Fruit fly (Drosophila melanogaster) whole organism, embryonic: ENCODE measurements around the gene E23.

Source experiments
- Aef1 ChIP-seq: fragments of 200-800 bp; sonication (Bioruptor generic); IDR thresholded peaks from 3 replicates; pipeline ENCODE4 v1.3.6; 2022; ENCODE audit warnings: missing biosample characterization, missing genetic modification characterization
- B-H1 ChIP-seq: fragments of 200-800 bp; sonication (Bioruptor generic); IDR thresholded peaks from 3 replicates; pipeline ENCODE4 v1.3.6; 2022; ENCODE audit warnings: missing biosample characterization, missing genetic modification characterization
- BEAF-32 ChIP-seq: fragments of 200-800 bp; sonication (Bioruptor generic); optimal IDR thresholded peaks from 3 replicates; lab custom pipeline; 2017; ENCODE audit warnings: missing biosample characterization, missing genetic modification characterization, mild to moderate bottlenecking, moderate library complexity, missing genetic modification reagents
- CG10366 ChIP-seq: fragments of 200-800 bp; sonication (Bioruptor generic); IDR thresholded peaks from 2 replicates; pipeline ENCODE4 v1.3.6; 2022; ENCODE audit warnings: missing biosample characterization, missing genetic modification characterization
- CG12155 ChIP-seq: fragments of 200-800 bp; sonication (Bioruptor generic); optimal IDR thresholded peaks from 3 replicates; lab custom pipeline; 2016; ENCODE audit warnings: missing biosample characterization, missing genetic modification characterization
- CG13296 ChIP-seq: fragments of 200-800 bp; sonication (Bioruptor generic); optimal IDR thresholded peaks from 3 replicates; lab custom pipeline; 2018; ENCODE audit warnings: missing biosample characterization, mild to moderate bottlenecking, missing genetic modification characterization
- CG14050 ChIP-seq: fragments of 200-800 bp; sonication (Bioruptor generic); IDR thresholded peaks from 3 replicates; pipeline ENCODE4 v1.3.6; 2022; ENCODE audit warnings: missing biosample characterization, missing genetic modification characterization
- CG1603 ChIP-seq: fragments of 200-800 bp; sonication (Bioruptor generic); optimal IDR thresholded peaks from 2 replicates; lab custom pipeline; 2019; ENCODE audit warnings: missing biosample characterization, mild to moderate bottlenecking, missing genetic modification characterization, moderate library complexity
- CG16815 ChIP-seq: fragments of 200-800 bp; sonication (Bioruptor generic); optimal IDR thresholded peaks from 3 replicates; lab custom pipeline; 2017; ENCODE audit warnings: missing biosample characterization, mild to moderate bottlenecking, missing genetic modification characterization
- CG3281 ChIP-seq: fragments of 200-800 bp; sonication (Bioruptor generic); optimal IDR thresholded peaks from 3 replicates; lab custom pipeline; 2017; ENCODE audit warnings: missing biosample characterization, mild to moderate bottlenecking, missing genetic modification characterization
- CG4328 ChIP-seq: fragments of 200-800 bp; sonication (Bioruptor generic); optimal IDR thresholded peaks from 3 replicates; lab custom pipeline; 2017; ENCODE audit warnings: missing biosample characterization, missing genetic modification reagents, missing genetic modification characterization
- CG43689 ChIP-seq: fragments of 200-800 bp; sonication (Bioruptor generic); IDR thresholded peaks from 2 replicates; pipeline ENCODE4 v1.3.6; 2022; ENCODE audit warnings: missing biosample characterization, missing genetic modification characterization
- CG5245 ChIP-seq: fragments of 200-800 bp; sonication (Bioruptor generic); optimal IDR thresholded peaks from 3 replicates; lab custom pipeline; 2016; ENCODE audit warnings: missing biosample characterization, missing genetic modification characterization
- CG6272 ChIP-seq: fragments of 200-800 bp; sonication (Bioruptor generic); IDR thresholded peaks from 2 replicates; pipeline ENCODE4 v1.3.6; 2022; ENCODE audit warnings: missing biosample characterization, missing genetic modification characterization
- CHES-1-like ChIP-seq: fragments of 200-800 bp; sonication (Bioruptor generic); optimal IDR thresholded peaks from 2 replicates; lab custom pipeline; 2016; ENCODE audit warnings: missing biosample characterization, missing genetic modification characterization
- CoRest ChIP-seq: fragments of 200-800 bp; sonication (Bioruptor generic); optimal IDR thresholded peaks from 3 replicates; lab custom pipeline; 2018; ENCODE audit warnings: missing biosample characterization, mild to moderate bottlenecking, missing genetic modification characterization, moderate library complexity
- Dbx ChIP-seq: fragments of 200-800 bp; sonication (Bioruptor generic); IDR thresholded peaks from 3 replicates; pipeline ENCODE4 v1.3.6; 2022; ENCODE audit warnings: missing biosample characterization, missing genetic modification characterization
- Dfd ChIP-seq, 2 experiments: fragments of >200 bp; optimal IDR thresholded peaks; 2 replicates each; lab custom pipeline; 2017; ENCODE audit warnings: missing biosample characterization in 2 of 2, missing genetic modification characterization in 2 of 2
- Ets97D ChIP-seq: fragments of 200-800 bp; sonication (Bioruptor generic); optimal IDR thresholded peaks from 3 replicates; lab custom pipeline; 2016; ENCODE audit warnings: missing biosample characterization, missing genetic modification characterization
- Fer1 ChIP-seq: fragments of 200-800 bp; sonication (Bioruptor generic); optimal IDR thresholded peaks from 2 replicates; lab custom pipeline; 2017; ENCODE audit warnings: missing biosample characterization, mild to moderate bottlenecking, missing genetic modification characterization
- Fer3 ChIP-seq: fragments of 200-800 bp; sonication (Bioruptor generic); optimal IDR thresholded peaks from 2 replicates; lab custom pipeline; 2018; ENCODE audit warnings: missing biosample characterization, mild to moderate bottlenecking, missing genetic modification characterization, moderate library complexity
- H15 ChIP-seq: fragments of 200-800 bp; sonication (Bioruptor generic); IDR thresholded peaks from 3 replicates; pipeline ENCODE4 v1.3.6; 2022; ENCODE audit warnings: missing biosample characterization, missing genetic modification characterization
- HLH3B ChIP-seq: fragments of 200-800 bp; sonication (Bioruptor generic); IDR thresholded peaks from 2 replicates; pipeline ENCODE4 v1.3.6; 2022; ENCODE audit warnings: missing biosample characterization, missing genetic modification characterization
- HLH54F ChIP-seq: fragments of 200-800 bp; sonication (Bioruptor generic); optimal IDR thresholded peaks from 3 replicates; lab custom pipeline; 2016; ENCODE audit warnings: missing biosample characterization, missing genetic modification characterization
- HmgZ ChIP-seq: fragments of 200-800 bp; sonication (Bioruptor generic); optimal IDR thresholded peaks from 2 replicates; lab custom pipeline; 2018; ENCODE audit warnings: missing biosample characterization, mild to moderate bottlenecking, missing genetic modification characterization
- Lhr ChIP-seq: fragments of 200-800 bp; sonication (Bioruptor generic); optimal IDR thresholded peaks from 3 replicates; lab custom pipeline; 2017; ENCODE audit warnings: mild to moderate bottlenecking, missing biosample characterization, missing genetic modification reagents, missing genetic modification characterization
- Mad ChIP-seq: fragments of 200-800 bp; sonication (Bioruptor generic); optimal IDR thresholded peaks from 2 replicates; lab custom pipeline; 2016; ENCODE audit warnings: missing biosample characterization, missing genetic modification characterization
- Max ChIP-seq: fragments of 200-800 bp; sonication (Bioruptor generic); optimal IDR thresholded peaks from 2 replicates; lab custom pipeline; 2016; ENCODE audit warnings: missing biosample characterization, mild to moderate bottlenecking, missing genetic modification characterization
- Optix ChIP-seq: fragments of 200-800 bp; sonication (Bioruptor generic); IDR thresholded peaks from 3 replicates; pipeline ENCODE4 v1.3.6; 2022; ENCODE audit warnings: missing biosample characterization, missing genetic modification characterization
- Vsx1 ChIP-seq: fragments of 200-800 bp; sonication (Bioruptor generic); optimal IDR thresholded peaks from 2 replicates; lab custom pipeline; 2017; ENCODE audit warnings: missing biosample characterization, mild to moderate bottlenecking, missing genetic modification characterization, missing genetic modification reagents
- al ChIP-seq: fragments of 200-800 bp; sonication (Bioruptor generic); IDR thresholded peaks from 2 replicates; pipeline ENCODE4 v1.3.6; 2022; ENCODE audit warnings: missing biosample characterization, missing genetic modification characterization
- bowl ChIP-seq: fragments of 200-800 bp; sonication (Bioruptor generic); IDR thresholded peaks from 2 replicates; pipeline ENCODE4 v1.3.6; 2022; ENCODE audit warnings: missing biosample characterization, missing genetic modification characterization
- corto ChIP-seq: fragments of 200-800 bp; sonication (Bioruptor generic); optimal IDR thresholded peaks from 2 replicates; lab custom pipeline; 2016; ENCODE audit warnings: missing biosample characterization, mild to moderate bottlenecking, missing genetic modification characterization, moderate library complexity
- danr ChIP-seq: fragments of 200-800 bp; sonication (Bioruptor generic); IDR thresholded peaks from 2 replicates; pipeline ENCODE4 v1.3.6; 2022; ENCODE audit warnings: missing biosample characterization, missing genetic modification characterization
- dimm ChIP-seq: fragments of 200-800 bp; sonication (Bioruptor generic); IDR thresholded peaks from 2 replicates; pipeline ENCODE4 v1.3.6; 2022; ENCODE audit warnings: missing biosample characterization, missing genetic modification characterization
- ewg ChIP-seq: fragments of 200-800 bp; sonication (Bioruptor generic); optimal IDR thresholded peaks from 3 replicates; lab custom pipeline; 2017; ENCODE audit warnings: mild to moderate bottlenecking, missing biosample characterization, missing genetic modification reagents, missing genetic modification characterization
- eyg ChIP-seq: fragments of 200-800 bp; sonication (Bioruptor generic); optimal IDR thresholded peaks from 3 replicates; lab custom pipeline; 2016; ENCODE audit warnings: missing biosample characterization, missing genetic modification characterization
- hbn ChIP-seq: fragments of 200-800 bp; sonication (Bioruptor generic); IDR thresholded peaks from 2 replicates; pipeline ENCODE4 v1.3.6; 2022; ENCODE audit warnings: missing biosample characterization, missing genetic modification characterization; ENCODE audit not compliant: partially characterized antibody
- insv ChIP-seq, 2 experiments: fragments of 200-800 bp; sonication (Bioruptor generic); optimal IDR thresholded peaks; 3 replicates each; lab custom pipeline; 2016 to 2018; ENCODE audit warnings: missing biosample characterization in 2 of 2, missing genetic modification characterization in 2 of 2
- kay ChIP-seq: fragments of 200-800 bp; sonication (Bioruptor generic); optimal IDR thresholded peaks from 2 replicates; lab custom pipeline; 2016; ENCODE audit warnings: missing biosample characterization, missing genetic modification characterization
- kni ChIP-seq: fragments of 200-800 bp; sonication (Bioruptor generic); optimal IDR thresholded peaks from 3 replicates; lab custom pipeline; 2017; ENCODE audit warnings: mild to moderate bottlenecking, missing biosample characterization, missing genetic modification reagents, missing genetic modification characterization
- knrl ChIP-seq: fragments of 200-800 bp; sonication (Bioruptor generic); IDR thresholded peaks from 3 replicates; pipeline ENCODE4 v1.3.6; 2022; ENCODE audit warnings: missing biosample characterization, missing genetic modification characterization; ENCODE audit not compliant: partially characterized antibody
- luna ChIP-seq: fragments of 200-800 bp; sonication (Bioruptor generic); optimal IDR thresholded peaks from 2 replicates; lab custom pipeline; 2016; ENCODE audit warnings: missing biosample characterization, missing genetic modification characterization
- prd ChIP-seq, 3 experiments: fragments of >200 bp in 2 of 3; fragments of 200-800 bp in 1 of 3; sonication (Bioruptor generic) in 1 of 3; optimal IDR thresholded peaks in 2 of 3; IDR thresholded peaks in 1 of 3; 2 replicates in 2 of 3; 3 replicates in 1 of 3; pipeline versions ENCODE4 v1.3.6 to Lab custom; 2017 to 2022; ENCODE audit warnings: missing biosample characterization in 1 of 3, missing genetic modification characterization in 1 of 3
- toy ChIP-seq: fragments of 200-800 bp; sonication (Bioruptor generic); IDR thresholded peaks from 2 replicates; pipeline ENCODE4 v1.3.6; 2022; ENCODE audit warnings: missing biosample characterization, missing genetic modification characterization
- ttk ChIP-seq: fragments of 200-800 bp; sonication (Bioruptor generic); IDR thresholded peaks from 2 replicates; pipeline ENCODE4 v2.1.2; 2022; ENCODE audit warnings: missing biosample characterization, missing genetic modification characterization
- usp ChIP-seq: fragments of >200 bp; optimal IDR thresholded peaks from 2 replicates; lab custom pipeline; 2017; ENCODE audit warnings: missing biosample characterization, missing genetic modification characterization
- zf30C ChIP-seq: fragments of 200-800 bp; sonication (Bioruptor generic); optimal IDR thresholded peaks from 3 replicates; lab custom pipeline; 2018; ENCODE audit warnings: missing biosample characterization, mild to moderate bottlenecking, missing genetic modification characterization
- zfh2 ChIP-seq: fragments of 200-800 bp; sonication (Bioruptor generic); optimal IDR thresholded peaks from 2 replicates; lab custom pipeline; 2016; ENCODE audit warnings: missing biosample characterization, missing genetic modification characterization

The E23 gene

DNA sequence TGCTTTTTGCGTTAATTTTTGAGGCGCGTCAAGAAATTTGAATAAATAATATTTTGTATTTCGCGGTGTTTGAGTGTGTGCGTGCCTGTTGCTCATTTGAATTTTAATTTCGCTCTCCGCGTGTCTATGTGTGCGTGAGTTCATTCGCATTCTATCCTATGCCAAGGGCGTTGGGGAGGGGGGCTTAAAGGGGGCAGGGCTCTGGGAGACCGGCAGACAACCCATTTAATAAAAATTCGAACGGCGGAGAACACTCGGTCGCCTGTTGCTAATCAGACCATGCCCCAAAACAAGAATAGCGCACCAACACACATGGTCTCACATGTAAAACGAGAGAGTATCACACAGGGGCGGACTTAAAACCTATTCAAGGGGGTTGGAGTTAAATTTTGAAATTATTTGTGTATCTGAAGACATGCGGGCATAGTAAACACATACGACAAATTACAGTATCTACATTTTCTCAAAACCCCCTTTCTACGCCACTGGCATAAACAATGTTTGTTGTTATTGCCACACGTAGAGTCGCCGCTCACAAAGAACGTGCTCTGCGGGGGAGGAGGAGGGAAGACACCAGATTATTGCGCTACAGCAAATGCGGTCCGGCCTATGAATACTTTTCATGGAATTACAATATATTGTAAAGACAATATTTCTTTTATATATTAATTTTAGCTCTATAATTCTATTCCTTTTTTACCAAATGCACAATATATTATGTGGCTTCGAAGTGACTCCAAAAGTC lies 52.7 kb downstream of the E23 start (continued):
- TF ChIP-seq Mad (GFP tag; lab: Kevin White, UChicago): peak; percentile 100
- TF ChIP-seq knrl (GFP tag; lab: Robert Waterston, UW): peak; percentile 46; the same call in 2 of the 3 replicates
- peak; percentile 99 for TF ChIP-seq Lhr (GFP tag; lab: Kevin White, UChicago)
- no peak for TF ChIP-seq hbn (GFP tag; lab: Robert Waterston, UW)
- TF ChIP-seq CHES-1-like: peak; percentile 100
- peak; percentile 99 for TF ChIP-seq CG10366 (GFP tag; lab: Robert Waterston, UW)
- peak; percentile 99 for TF ChIP-seq H15 (GFP tag; lab: Robert Waterston, UW)
- TF ChIP-seq danr: peak; percentile 98
- TF ChIP-seq dimm (GFP tag; lab: Robert Waterston, UW): peak; percentile 97
- TF ChIP-seq CG14050 (GFP tag; lab: Robert Waterston, UW): peak; percentile 99
- peak; percentile 100 for TF ChIP-seq Fer3
- TF ChIP-seq CG3281 (GFP tag; lab: Kevin White, UChicago): peak; percentile 100
- peak; percentile 99 for TF ChIP-seq Optix
- peak; percentile 45 for TF ChIP-seq BEAF-32 (GFP tag; lab: Kevin White, UChicago)
- TF ChIP-seq Ets97D (GFP tag; lab: Kevin White, UChicago): peak; percentile 97
- TF ChIP-seq Dbx (GFP tag; lab: Robert Waterston, UW): peak; percentile 100
- peak; percentile 99 for TF ChIP-seq luna
- TF ChIP-seq zf30C (GFP tag; lab: Kevin White, UChicago): peak; percentile 75
- peak; percentile 99 for TF ChIP-seq Max (GFP tag; lab: Kevin White, UChicago)
- peak; percentile 99 for TF ChIP-seq eyg (GFP tag; lab: Kevin White, UChicago)
- TF ChIP-seq CG1603: peak; percentile 99
- peak; percentile 100 for TF ChIP-seq CoRest (tag; lab: Kevin White, UChicago)
- TF ChIP-seq ewg: peak; percentile 99
- peak; percentile 99 for TF ChIP-seq al
- peak; percentile 100 for TF ChIP-seq Fer1
- TF ChIP-seq toy (GFP tag; lab: Robert Waterston, UW): peak; percentile 99
- TF ChIP-seq ttk (GFP tag; lab: Robert Waterston, UW): peak; percentile 99
- TF ChIP-seq CG12155 (GFP tag; lab: Kevin White, UChicago): peak; percentile 99
- peak; percentile 100 for TF ChIP-seq CG13296
- peak; percentile 99 for TF ChIP-seq kay (GFP tag; lab: Kevin White, UChicago)
- peak; percentile 100 for TF ChIP-seq HLH54F (GFP tag; lab: Kevin White, UChicago)
- peak; percentile 99 for TF ChIP-seq CG6272 (GFP tag; lab: Robert Waterston, UW)
- peak; percentile 99 for TF ChIP-seq corto (GFP tag; lab: Kevin White, UChicago)
- TF ChIP-seq CG5245: peak; percentile 99
- peak; percentile 99 for TF ChIP-seq Aef1 (GFP tag; lab: Robert Waterston, UW)
- TF ChIP-seq HmgZ (tag; lab: Kevin White, UChicago): peak; percentile 100
- no peak for TF ChIP-seq prd (optimal IDR thresholded peaks at IDR 0.05; lab: Kevin White, UChicago)
- peak; percentile 100 for TF ChIP-seq prd (GFP tag; IDR thresholded peaks at IDR 0.05; lab: Robert Waterston, UW)
- TF ChIP-seq CG4328 (GFP tag; lab: Kevin White, UChicago): peak; percentile 100
- peak; percentile 96 for TF ChIP-seq CG43689 (GFP tag; lab: Robert Waterston, UW)
- peak; percentile 99 for TF ChIP-seq Vsx1 (GFP tag; lab: Kevin White, UChicago)
- peak; percentile 82 to 90 for TF ChIP-seq insv (GFP tag; optimal IDR thresholded peaks at IDR 0.05; lab: Kevin White, UChicago)
- peak; percentile 99 for TF ChIP-seq B-H1
- peak; percentile 99 for TF ChIP-seq kni (GFP tag; lab: Kevin White, UChicago)
- no peak for TF ChIP-seq usp (GFP tag; lab: Kevin White, UChicago)
- peak in 1 of 2 experiments; percentile 75 for TF ChIP-seq Dfd (GFP tag; optimal IDR thresholded peaks at IDR 0.05; lab: Kevin White, UChicago)
- peak; percentile 99 for TF ChIP-seq HLH3B (GFP tag; lab: Robert Waterston, UW)
- TF ChIP-seq bowl (GFP tag; lab: Robert Waterston, UW): peak; percentile 97
- TF ChIP-seq CG16815 (GFP tag; lab: Kevin White, UChicago): peak; percentile 100
- TF ChIP-seq zfh2: peak; percentile 100
